Worm (Caenorhabditis elegans) whole organism, L4 larva: ENCODE results near the gene F16G10.3.

ENCODE experiments used
- D1046.2 ChIP-seq: fragments of 200-800 bp; sonication (Bioruptor generic); IDR thresholded peaks from 2 replicates; pipeline ENCODE4 v1.3.6; 2022; ENCODE audit warnings: missing genetic modification characterization, missing compliant biosample characterization
- F37D6.2 ChIP-seq: sonication (generic microtip); optimal IDR thresholded peaks from 2 replicates; lab custom pipeline; 2016; ENCODE audit warnings: mild to moderate bottlenecking, missing genetic modification characterization, missing compliant biosample characterization
- R02D3.7 ChIP-seq: fragments of 150-350 bp; sonication (generic microtip); optimal IDR thresholded peaks from 3 replicates; lab custom pipeline; 2014; ENCODE audit warnings: missing biosample characterization, missing genetic modification characterization
- Y48G9A.11 ChIP-seq: fragments of 200-800 bp; sonication (Bioruptor generic); IDR thresholded peaks from 2 replicates; pipeline ENCODE4 v1.3.6; 2022; ENCODE audit warnings: missing genetic modification reagents, missing genetic modification characterization, missing compliant biosample characterization
- ZK546.5 ChIP-seq, 2 experiments: sonication (generic microtip); optimal IDR thresholded peaks; 2 replicates each; lab custom pipeline; 2017; ENCODE audit warnings: missing biosample characterization in 2 of 2, missing genetic modification characterization in 2 of 2
- ceh-62 ChIP-seq: sonication (generic microtip); optimal IDR thresholded peaks from 2 replicates; lab custom pipeline; 2017; ENCODE audit warnings: missing biosample characterization, missing genetic modification characterization
- ces-1 ChIP-seq: fragments of 150-350 bp; sonication (generic microtip); optimal IDR thresholded peaks from 4 replicates; lab custom pipeline; 2014; ENCODE audit warnings: missing biosample characterization, missing genetic modification reagents, missing genetic modification characterization
- daf-12 ChIP-seq: fragments of 150-350 bp; optimal IDR thresholded peaks from 2 replicates; lab custom pipeline; 2014; ENCODE audit warnings: missing biosample characterization, missing genetic modification reagents, missing genetic modification characterization
- daf-16 ChIP-seq, 3 experiments: sonication (generic microtip); optimal IDR thresholded peaks; 2 replicates each; lab custom pipeline; 2016 to 2017; ENCODE audit warnings: missing genetic modification characterization in 3 of 3, missing genetic modification reagents in 3 of 3, mild to moderate bottlenecking in 2 of 3, missing compliant biosample characterization in 2 of 3, missing biosample characterization in 1 of 3, moderate library complexity in 1 of 3
- daf-19 ChIP-seq: fragments of 200-800 bp; sonication (Bioruptor generic); conservative IDR thresholded peaks from 2 replicates; pipeline ENCODE4 v1.3.6; 2022; ENCODE audit warnings: missing genetic modification characterization, missing compliant biosample characterization
- dmd-6 ChIP-seq: fragments of 200-800 bp; sonication (Bioruptor generic); IDR thresholded peaks from 2 replicates; pipeline ENCODE4 v1.3.6; 2022; ENCODE audit warnings: missing genetic modification reagents, missing genetic modification characterization, missing compliant biosample characterization
- duxl-1 ChIP-seq: sonication (generic microtip); optimal IDR thresholded peaks from 2 replicates; lab custom pipeline; 2016; ENCODE audit warnings: mild to moderate bottlenecking, missing genetic modification characterization, moderate library complexity, missing compliant biosample characterization; ENCODE audit not compliant: poor library complexity
- dve-1 ChIP-seq: sonication (generic microtip); optimal IDR thresholded peaks from 2 replicates; lab custom pipeline; 2017; ENCODE audit warnings: antibody characterized with exemption, mild to moderate bottlenecking, missing genetic modification characterization, missing compliant biosample characterization; ENCODE audit not compliant: insufficient read depth
- fkh-10 ChIP-seq: fragments of 150-350 bp; optimal IDR thresholded peaks from 2 replicates; lab custom pipeline; 2014; ENCODE audit warnings: missing biosample characterization, missing genetic modification reagents, missing genetic modification characterization
- fos-1 ChIP-seq: fragments of 150-350 bp; optimal IDR thresholded peaks from 2 replicates; lab custom pipeline; 2014; ENCODE audit warnings: missing biosample characterization, missing genetic modification characterization
- gei-8 ChIP-seq: fragments of 200-800 bp; sonication (Bioruptor generic); optimal IDR thresholded peaks from 2 replicates; lab custom pipeline; 2018; ENCODE audit warnings: mild to moderate bottlenecking, missing genetic modification characterization, missing compliant biosample characterization
- hif-1 ChIP-seq, 2 experiments: sonication (generic microtip); optimal IDR thresholded peaks; 2 replicates each; lab custom pipeline; 2016 to 2017; ENCODE audit warnings: missing compliant biosample characterization in 2 of 2, missing genetic modification characterization in 2 of 2, missing genetic modification reagents in 2 of 2, missing genotype in 2 of 2, mild to moderate bottlenecking in 1 of 2
- hlh-11 ChIP-seq: fragments of 200-800 bp; sonication (Bioruptor generic); optimal IDR thresholded peaks from 2 replicates; lab custom pipeline; 2018; ENCODE audit warnings: mild to moderate bottlenecking, missing genetic modification characterization, missing compliant biosample characterization
- hlh-30 ChIP-seq: sonication (generic microtip); optimal IDR thresholded peaks from 2 replicates; lab custom pipeline; 2017; ENCODE audit warnings: antibody characterized with exemption, mild to moderate bottlenecking, missing genetic modification characterization, missing compliant biosample characterization; ENCODE audit not compliant: insufficient read depth
- lim-7 ChIP-seq: fragments of 200-800 bp; sonication (Bioruptor generic); IDR thresholded peaks from 2 replicates; pipeline ENCODE4 v1.3.6; 2022; ENCODE audit warnings: missing genetic modification characterization, missing compliant biosample characterization
- mdl-1 ChIP-seq, 2 experiments: fragments of 150-350 bp in 1 of 2; sonication (generic microtip) in 1 of 2; optimal IDR thresholded peaks; 2 replicates each; lab custom pipeline; 2014 to 2017; ENCODE audit warnings: missing biosample characterization in 2 of 2, missing genetic modification characterization in 2 of 2
- mxl-2 ChIP-seq: fragments of 200-800 bp; sonication (Bioruptor generic); conservative IDR thresholded peaks from 2 replicates; pipeline ENCODE4 v1.3.6; 2022; ENCODE audit warnings: missing genetic modification reagents, missing genetic modification characterization, missing compliant biosample characterization
- nhr-10 ChIP-seq: fragments of 150-350 bp; optimal IDR thresholded peaks from 2 replicates; lab custom pipeline; 2014; ENCODE audit warnings: missing biosample characterization, missing genetic modification characterization
- nhr-111 ChIP-seq: fragments of 200-800 bp; sonication (Bioruptor generic); optimal IDR thresholded peaks from 2 replicates; lab custom pipeline; 2018; ENCODE audit warnings: mild to moderate bottlenecking, missing genetic modification characterization, missing compliant biosample characterization
- nhr-25 ChIP-seq: sonication (generic microtip); optimal IDR thresholded peaks from 2 replicates; lab custom pipeline; 2017; ENCODE audit warnings: missing genetic modification characterization, mild to moderate bottlenecking, missing compliant biosample characterization, antibody characterized with exemption, moderate library complexity, borderline replicate concordance; ENCODE audit not compliant: insufficient read depth
- nhr-28 ChIP-seq: fragments of 150-350 bp; optimal IDR thresholded peaks from 2 replicates; lab custom pipeline; 2014; ENCODE audit warnings: missing biosample characterization, missing genetic modification characterization
- nhr-41 ChIP-seq: fragments of 200-800 bp; sonication (Bioruptor generic); IDR thresholded peaks from 2 replicates; pipeline ENCODE4 v1.3.6; 2022; ENCODE audit warnings: missing genetic modification reagents, missing genetic modification characterization, missing compliant biosample characterization
- pha-4 ChIP-seq, 2 experiments: fragments of 150-350 bp in 1 of 2; fragments of 200-800 bp in 1 of 2; sonication (Bioruptor generic) in 1 of 2; IDR thresholded peaks in 1 of 2; optimal IDR thresholded peaks in 1 of 2; 2 replicates each; pipeline versions ENCODE4 v1.3.6 to Lab custom; 2014 to 2022; ENCODE audit warnings: missing genetic modification characterization in 2 of 2, missing genetic modification reagents in 2 of 2, missing biosample characterization in 1 of 2, missing compliant biosample characterization in 1 of 2
- php-3 ChIP-seq: fragments of 200-800 bp; sonication (Bioruptor generic); IDR thresholded peaks from 2 replicates; pipeline ENCODE4 v1.3.6; 2022; ENCODE audit warnings: missing genetic modification reagents, missing genetic modification characterization, missing compliant biosample characterization
- pqm-1 ChIP-seq: sonication (generic microtip); optimal IDR thresholded peaks from 2 replicates; lab custom pipeline; 2017; ENCODE audit warnings: missing biosample characterization, missing genetic modification characterization
- snpc-4 ChIP-seq: fragments of 150-350 bp; optimal IDR thresholded peaks from 2 replicates; lab custom pipeline; 2014; ENCODE audit warnings: missing biosample characterization, missing genetic modification characterization
- spr-3 ChIP-seq: fragments of 200-800 bp; sonication (Bioruptor generic); optimal IDR thresholded peaks from 2 replicates; lab custom pipeline; 2018; ENCODE audit warnings: mild to moderate bottlenecking, missing genetic modification characterization, missing compliant biosample characterization
- tag-97 ChIP-seq: fragments of 200-800 bp; sonication (Bioruptor generic); IDR thresholded peaks from 2 replicates; pipeline ENCODE4 v1.3.6; 2022; ENCODE audit warnings: missing genetic modification characterization, missing compliant biosample characterization
- unc-130 ChIP-seq: sonication (generic microtip); optimal IDR thresholded peaks from 2 replicates; lab custom pipeline; 2016; ENCODE audit warnings: missing genetic modification reagents, missing genetic modification characterization, missing compliant biosample characterization
- unc-62 ChIP-seq, 3 experiments: fragments of 150-350 bp in 1 of 3; sonication (generic microtip); optimal IDR thresholded peaks in 2 of 3; peaks in 1 of 3; 1 replicate in 1 of 3; 2 replicates in 2 of 3; lab custom pipeline; 2014 to 2017; ENCODE audit warnings: missing biosample characterization in 3 of 3, missing genetic modification characterization in 3 of 3, missing genetic modification reagents in 3 of 3, missing genotype in 1 of 3

Gene F16G10.3

DNA sequence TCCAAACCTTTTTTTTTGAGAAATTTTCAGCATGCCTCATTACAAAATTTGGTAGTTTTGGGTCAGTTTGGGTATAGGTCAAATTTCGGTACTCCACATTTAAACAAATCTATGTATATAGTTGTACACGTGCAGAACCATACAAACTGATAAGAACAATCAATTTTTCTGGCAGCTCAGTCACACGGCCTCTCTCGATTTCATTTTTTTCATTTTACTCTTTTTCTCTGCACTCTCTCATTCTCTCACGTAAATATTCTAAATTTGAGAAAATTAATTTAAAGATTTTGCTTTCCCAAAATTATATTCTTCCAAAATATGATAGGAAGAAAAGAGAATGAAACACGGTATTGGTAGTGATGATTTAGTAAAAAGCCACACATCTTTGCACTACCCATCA is 49.0 kb downstream of the F16G10.3 start:
- TF ChIP-seq pha-4 (GFP tag; IDR thresholded peaks at IDR 0.05; lab: Robert Waterston, UW) (peak; percentile 39; the same call in 1 of the 2 replicates), pha-4 (tag; optimal IDR thresholded peaks at IDR 0.05; lab: Kevin White, UChicago) (no peak), hlh-30 (tag; lab: Kevin White, UChicago) (peak; percentile 42), mxl-2 (GFP tag; lab: Robert Waterston, UW) (no peak), php-3 (GFP tag; lab: Robert Waterston, UW) (no peak), unc-62 (GFP tag; optimal IDR thresholded peaks at IDR 0.05 in 1 of 2; lab: Kevin White, UChicago) (no peak), unc-62 (tag; optimal IDR thresholded peaks at IDR 0.05; lab: Kevin White, UChicago) (no peak), nhr-28 (peak; percentile 35), lim-7 (GFP tag; lab: Robert Waterston, UW) (no peak), spr-3 (GFP tag; lab: Kevin White, UChicago) (no peak), dve-1 (tag; lab: Kevin White, UChicago) (peak; percentile 28), daf-16 (GFP tag; optimal IDR thresholded peaks at IDR 0.05; lab: Kevin White, UChicago) (no peak), daf-16 (tag; optimal IDR thresholded peaks at IDR 0.05; lab: Kevin White, UChicago) (peak; percentile 63), gei-8 (no peak), daf-19 (GFP tag; lab: Robert Waterston, UW) (no peak), daf-12 (tag; lab: Kevin White, UChicago) (no peak), fos-1 (tag; lab: Kevin White, UChicago) (no peak), nhr-10 (tag; lab: Kevin White, UChicago) (no peak), dmd-6 (peak; percentile 53), hlh-11 (tag; lab: Kevin White, UChicago) (peak; percentile 47), F37D6.2 (no peak), nhr-25 (tag; lab: Kevin White, UChicago) (no peak), pqm-1 (tag; lab: Kevin White, UChicago) (peak; percentile 36), mdl-1 (tag; optimal IDR thresholded peaks at IDR 0.05; lab: Kevin White, UChicago) (peak in 1 of 2 experiments; percentile 26), ZK546.5 (tag; optimal IDR thresholded peaks at IDR 0.05; lab: Kevin White, UChicago) (no peak), Y48G9A.11 (no peak), hif-1 (tag; optimal IDR thresholded peaks at IDR 0.05; lab: Kevin White, UChicago) (peak in 1 of 2 experiments; percentile 35), D1046.2 (GFP tag; lab: Robert Waterston, UW) (no peak)

DNA sequence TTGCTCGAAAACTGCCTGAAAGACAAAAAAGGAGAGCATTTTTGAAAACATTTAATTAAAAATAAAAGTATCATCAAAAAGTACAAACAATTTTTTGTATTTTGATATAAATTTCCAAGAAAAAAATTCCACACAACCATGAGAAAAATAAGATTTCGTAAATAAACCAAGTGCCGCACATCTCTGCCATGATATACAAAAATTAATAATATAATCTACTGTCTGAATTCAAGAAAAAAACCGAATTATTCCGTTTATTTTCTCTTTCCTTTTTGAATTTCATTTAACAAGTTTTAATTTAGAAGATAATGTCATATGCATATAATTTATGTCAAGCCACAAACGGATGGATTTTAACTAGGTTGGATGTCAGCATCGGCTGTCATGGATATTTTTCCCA is 49.7 kb downstream of the F16G10.3 start, which contains the start of gene F42G2.2:
TSS of gene F42G2.2 (plus strand) at position 301 of the 400 bp plus-strand sequence.
- TF ChIP-seq fkh-10 (GFP tag; lab: Kevin White, UChicago) (no peak), ZK546.5 (tag; optimal IDR thresholded peaks at IDR 0.05; lab: Kevin White, UChicago) (no peak), unc-130 (GFP tag; lab: Kevin White, UChicago) (no peak), duxl-1 (tag; lab: Kevin White, UChicago) (no peak), snpc-4 (tag; lab: Kevin White, UChicago) (no peak), R02D3.7 (tag; lab: Kevin White, UChicago) (no peak), nhr-111 (GFP tag; lab: Kevin White, UChicago) (no peak), tag-97 (no peak), hlh-11 (tag; lab: Kevin White, UChicago) (no peak), ceh-62 (no peak)

DNA sequence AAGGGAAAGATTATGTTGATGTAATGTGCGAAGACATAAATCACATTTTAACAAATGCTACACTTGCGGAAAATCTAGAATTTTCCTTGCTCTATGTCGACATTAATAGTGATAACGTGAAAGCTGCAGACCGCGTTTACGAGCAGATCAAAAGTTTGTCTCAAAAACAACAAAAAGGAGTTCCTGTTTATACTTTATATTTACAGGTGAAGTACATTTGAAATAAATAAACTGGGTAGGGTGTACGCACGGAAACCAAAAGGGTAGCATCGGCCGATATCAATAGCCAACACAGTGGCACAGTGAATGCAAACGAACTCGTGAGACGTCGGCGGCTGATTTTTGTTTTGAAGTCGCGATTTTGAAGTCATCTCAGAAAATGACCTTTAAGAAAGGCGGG is 50.2 kb downstream of the F16G10.3 start:
- TF ChIP-seq hlh-30 (tag; lab: Kevin White, UChicago) (no peak), daf-16 (GFP tag; optimal IDR thresholded peaks at IDR 0.05; lab: Kevin White, UChicago) (no peak), daf-16 (tag; optimal IDR thresholded peaks at IDR 0.05; lab: Kevin White, UChicago) (peak; percentile 80), nhr-41 (GFP tag; lab: Robert Waterston, UW) (no peak), unc-62 (GFP tag; optimal IDR thresholded peaks at IDR 0.05 in 1 of 2; lab: Kevin White, UChicago) (peak in 1 of 2 experiments; percentile 57), unc-62 (tag; optimal IDR thresholded peaks at IDR 0.05; lab: Kevin White, UChicago) (no peak), ces-1 (GFP tag; lab: Kevin White, UChicago) (no peak)
